Worm (Caenorhabditis elegans): ENCODE data around the gene gpb-1.
A peak's percentile ranks its signal among the peaks of the same experiment; 100 is the strongest.

Gene gpb-1

ce11 chrII:11747889-11748288 is 522 bp downstream of the gpb-1 start:
- TF ChIP-seq unc-55 (GFP tag; optimal IDR thresholded peaks at IDR 0.05) (peak; percentile 33), fos-1 (tag; optimal IDR thresholded peaks at IDR 0.05) (no peak), lsy-2 (tag; optimal IDR thresholded peaks at IDR 0.05) (peak; percentile 29 to 92), lin-13 (GFP tag; optimal IDR thresholded peaks at IDR 0.05) (peak; percentile 8)

ce11 chrII:11746782-11747288 is 1.6 kb downstream of the gpb-1 start:
- no peak for TF ChIP-seq nhr-11 (tag; optimal IDR thresholded peaks at IDR 0.05)
- no peak for TF ChIP-seq unc-39 (tag; optimal IDR thresholded peaks at IDR 0.05)
- TF ChIP-seq nhr-12 (tag; optimal IDR thresholded peaks at IDR 0.05): no peak
- peak; percentile 15 for TF ChIP-seq nhr-21 (tag; optimal IDR thresholded peaks at IDR 0.05)
- no peak for TF ChIP-seq R02D3.7 (tag; optimal IDR thresholded peaks at IDR 0.05)
- TF ChIP-seq lin-13 (GFP tag; optimal IDR thresholded peaks at IDR 0.05): peak; percentile 19
- peak; percentile 14 for TF ChIP-seq fos-1 (tag; optimal IDR thresholded peaks at IDR 0.05)
- TF ChIP-seq lsy-2 (tag; optimal IDR thresholded peaks at IDR 0.05): peak; percentile 34 to 62
- no peak for TF ChIP-seq dmd-4 (tag; optimal IDR thresholded peaks at IDR 0.05)
- no peak for TF ChIP-seq ZK546.5 (tag; optimal IDR thresholded peaks at IDR 0.05)
- no peak for TF ChIP-seq mbf-1 (tag; optimal IDR thresholded peaks at IDR 0.05)
- peak; percentile 66 for TF ChIP-seq ztf-4 (tag; optimal IDR thresholded peaks at IDR 0.05)
- TF ChIP-seq gmeb-1 (tag; optimal IDR thresholded peaks at IDR 0.05): no peak
- TF ChIP-seq zag-1 (tag; optimal IDR thresholded peaks at IDR 0.05): peak; percentile 90
- no peak for TF ChIP-seq sem-4 (tag; optimal IDR thresholded peaks at IDR 0.05)
- no peak for TF ChIP-seq ztf-1 (GFP tag; conservative IDR thresholded peaks at IDR 0.05)
- TF ChIP-seq unc-55 (GFP tag; optimal IDR thresholded peaks at IDR 0.05): peak; percentile 59
- peak; percentile 53 for TF ChIP-seq sma-9 (GFP tag; optimal IDR thresholded peaks at IDR 0.05)
- TF ChIP-seq sma-9 (tag; optimal IDR thresholded peaks at IDR 0.05): no peak
- no peak for TF ChIP-seq lin-39 (tag; optimal IDR thresholded peaks at IDR 0.05)
- TF ChIP-seq peb-1 (tag; optimal IDR thresholded peaks at IDR 0.05): no peak
- TF ChIP-seq snpc-4 (tag; optimal IDR thresholded peaks at IDR 0.05): no peak
- TF ChIP-seq blmp-1 (tag; optimal IDR thresholded peaks at IDR 0.05; ENCODE audit: insufficient read depth): no peak
- no peak for TF ChIP-seq nhr-6 (tag; optimal IDR thresholded peaks at IDR 0.05)
- TF ChIP-seq ama-1 (optimal IDR thresholded peaks at IDR 0.05): no peak
- TF ChIP-seq sma-3 (GFP tag; optimal IDR thresholded peaks at IDR 0.05): no peak
- TF ChIP-seq ceh-82 (tag; optimal IDR thresholded peaks at IDR 0.05): peak; percentile 39
- no peak for TF ChIP-seq nhr-25 (tag; optimal IDR thresholded peaks at IDR 0.05)
- no peak for TF ChIP-seq nhr-10 (tag; optimal IDR thresholded peaks at IDR 0.05)
- TF ChIP-seq alr-1 (tag; optimal IDR thresholded peaks at IDR 0.05): no peak
- no peak for TF ChIP-seq skn-1 (tag; optimal IDR thresholded peaks at IDR 0.05)
- peak; percentile 78 for TF ChIP-seq nhr-129 (tag; optimal IDR thresholded peaks at IDR 0.05)
- peak; percentile 68 for TF ChIP-seq C34F6.9 (tag; optimal IDR thresholded peaks at IDR 0.05)
- TF ChIP-seq nhr-237 (tag; optimal IDR thresholded peaks at IDR 0.05): no peak
- TF ChIP-seq F13H6.1 (tag; optimal IDR thresholded peaks at IDR 0.05): peak; percentile 88
- TF ChIP-seq Y55F3AM.14 (GFP tag; optimal IDR thresholded peaks at IDR 0.05): peak; percentile 72
- no peak for TF ChIP-seq nhr-23 (tag; optimal IDR thresholded peaks at IDR 0.05)
- TF ChIP-seq nhr-77 (tag; optimal IDR thresholded peaks at IDR 0.05): no peak
- no peak for TF ChIP-seq ceh-16 (tag; optimal IDR thresholded peaks at IDR 0.05)
- no peak for TF ChIP-seq elt-3 (tag; optimal IDR thresholded peaks at IDR 0.05)
- TF ChIP-seq elt-1 (tag; optimal IDR thresholded peaks at IDR 0.05): no peak
- no peak for TF ChIP-seq aly-2 (tag; optimal IDR thresholded peaks at IDR 0.05)
- peak; percentile 26 for TF ChIP-seq crh-2 (tag; optimal IDR thresholded peaks at IDR 0.05)
- peak; percentile 49 to 76 for TF ChIP-seq mdl-1 (tag; optimal IDR thresholded peaks at IDR 0.05)
- no peak for TF ChIP-seq unc-62 (GFP tag; optimal IDR thresholded peaks at IDR 0.05)
- peak; percentile 2 for TF ChIP-seq egl-27 (tag; optimal IDR thresholded peaks at IDR 0.05)
- peak; percentile 33 for TF ChIP-seq mab-5 (tag; optimal IDR thresholded peaks at IDR 0.05)
- TF ChIP-seq ztf-11 (tag; optimal IDR thresholded peaks at IDR 0.05): peak; percentile 29
- TF ChIP-seq lin-11 (tag; optimal IDR thresholded peaks at IDR 0.05): peak; percentile 72

Data from whole organism, L2 larva.